Fruit fly (Drosophila melanogaster) whole organism, pupa: Measurements from ENCODE around the gene Lkb1.
A peak's percentile ranks its signal among the peaks of the same experiment; 100 is the strongest.

Source experiments
- CG10348 ChIP-seq: fragments of 200-800 bp; sonication (Bioruptor generic); IDR thresholded peaks from 2 replicates; pipeline ENCODE4 v1.3.6; 2022; ENCODE audit warnings: missing biosample characterization, missing genetic modification characterization
- CG12605 ChIP-seq: fragments of 200-800 bp; sonication (Bioruptor generic); IDR thresholded peaks from 2 replicates; pipeline ENCODE4 v1.3.6; 2022; ENCODE audit warnings: missing biosample characterization, missing genetic modification characterization
- CG13204 ChIP-seq: fragments of 200-800 bp; sonication (Bioruptor generic); optimal IDR thresholded peaks from 2 replicates; lab custom pipeline; 2018; ENCODE audit warnings: missing biosample characterization, mild to moderate bottlenecking, missing genetic modification characterization, moderate library complexity
- CG14655 ChIP-seq: fragments of 200-800 bp; sonication (Bioruptor generic); optimal IDR thresholded peaks from 3 replicates; lab custom pipeline; 2017; ENCODE audit warnings: mild to moderate bottlenecking, missing biosample characterization, missing genetic modification reagents, missing genetic modification characterization
- CG15710 ChIP-seq: fragments of 200-800 bp; sonication (Bioruptor generic); optimal IDR thresholded peaks from 2 replicates; lab custom pipeline; 2018; ENCODE audit warnings: missing biosample characterization, mild to moderate bottlenecking, missing genetic modification characterization, moderate library complexity
- CG17806 ChIP-seq: fragments of 200-800 bp; sonication (Bioruptor generic); optimal IDR thresholded peaks from 2 replicates; lab custom pipeline; 2018; ENCODE audit warnings: missing biosample characterization, mild to moderate bottlenecking, missing genetic modification characterization, moderate library complexity
- CG32121 ChIP-seq: fragments of 200-800 bp; sonication (Bioruptor generic); IDR thresholded peaks from 2 replicates; pipeline ENCODE4 v1.3.6; 2022; ENCODE audit warnings: missing biosample characterization, missing genetic modification characterization
- CG34367 ChIP-seq: fragments of 200-800 bp; sonication (Bioruptor generic); optimal IDR thresholded peaks from 2 replicates; lab custom pipeline; 2018; ENCODE audit warnings: missing biosample characterization, mild to moderate bottlenecking, missing genetic modification characterization
- CG4496 ChIP-seq: fragments of 200-800 bp; sonication (Bioruptor generic); IDR thresholded peaks from 3 replicates; pipeline ENCODE4 v1.3.6; 2022; ENCODE audit warnings: missing biosample characterization, missing genetic modification characterization
- CG8159 ChIP-seq: fragments of 200-800 bp; sonication (Bioruptor generic); optimal IDR thresholded peaks from 3 replicates; lab custom pipeline; 2018; ENCODE audit warnings: missing biosample characterization, mild to moderate bottlenecking, missing genetic modification characterization, moderate library complexity
- CG8301 ChIP-seq: fragments of 200-800 bp; sonication (Bioruptor generic); optimal IDR thresholded peaks from 2 replicates; lab custom pipeline; 2018; ENCODE audit warnings: missing biosample characterization, mild to moderate bottlenecking, missing genetic modification characterization
- CG9948 ChIP-seq: fragments of 200-800 bp; sonication (Bioruptor generic); optimal IDR thresholded peaks from 2 replicates; lab custom pipeline; 2018; ENCODE audit warnings: missing biosample characterization, mild to moderate bottlenecking, missing genetic modification characterization, moderate library complexity
- D1 ChIP-seq: fragments of 200-800 bp; sonication (Bioruptor generic); optimal IDR thresholded peaks from 2 replicates; lab custom pipeline; 2018; ENCODE audit warnings: missing biosample characterization, mild to moderate bottlenecking, missing genetic modification characterization, moderate library complexity
- EcR ChIP-seq: fragments of 200-800 bp; sonication (Bioruptor generic); optimal IDR thresholded peaks from 3 replicates; lab custom pipeline; 2019; ENCODE audit warnings: missing biosample characterization, missing genetic modification characterization, mild to moderate bottlenecking, moderate library complexity, missing genetic modification reagents
- Ets98B ChIP-seq: fragments of 200-800 bp; sonication (Bioruptor generic); IDR thresholded peaks from 2 replicates; pipeline ENCODE4 v1.3.6; 2022; ENCODE audit warnings: missing biosample characterization, missing genetic modification characterization
- Pif1A ChIP-seq: fragments of 200-800 bp; sonication (Bioruptor generic); optimal IDR thresholded peaks from 3 replicates; lab custom pipeline; 2016; ENCODE audit warnings: missing biosample characterization, missing genetic modification characterization
- Pif1B ChIP-seq: fragments of 200-800 bp; sonication (Bioruptor generic); optimal IDR thresholded peaks from 3 replicates; lab custom pipeline; 2016; ENCODE audit warnings: missing biosample characterization, missing genetic modification characterization
- Snoo ChIP-seq: fragments of 200-800 bp; sonication (Bioruptor generic); optimal IDR thresholded peaks from 3 replicates; lab custom pipeline; 2017; ENCODE audit warnings: missing biosample characterization, mild to moderate bottlenecking, missing genetic modification characterization, inconsistent platforms
- fd96Ca ChIP-seq: fragments of 200-800 bp; sonication (Bioruptor generic); IDR thresholded peaks from 3 replicates; pipeline ENCODE4 v1.3.6; 2022; ENCODE audit warnings: missing biosample characterization, missing genetic modification characterization
- gl ChIP-seq: fragments of 200-800 bp; sonication (Bioruptor generic); optimal IDR thresholded peaks from 2 replicates; lab custom pipeline; 2018; ENCODE audit warnings: missing biosample characterization, mild to moderate bottlenecking, missing genetic modification characterization
- rn ChIP-seq: fragments of 200-800 bp; sonication (Bioruptor generic); IDR thresholded peaks from 2 replicates; pipeline ENCODE4 v1.3.6; 2022; ENCODE audit warnings: missing biosample characterization, missing genetic modification characterization

Gene Lkb1

DNA sequence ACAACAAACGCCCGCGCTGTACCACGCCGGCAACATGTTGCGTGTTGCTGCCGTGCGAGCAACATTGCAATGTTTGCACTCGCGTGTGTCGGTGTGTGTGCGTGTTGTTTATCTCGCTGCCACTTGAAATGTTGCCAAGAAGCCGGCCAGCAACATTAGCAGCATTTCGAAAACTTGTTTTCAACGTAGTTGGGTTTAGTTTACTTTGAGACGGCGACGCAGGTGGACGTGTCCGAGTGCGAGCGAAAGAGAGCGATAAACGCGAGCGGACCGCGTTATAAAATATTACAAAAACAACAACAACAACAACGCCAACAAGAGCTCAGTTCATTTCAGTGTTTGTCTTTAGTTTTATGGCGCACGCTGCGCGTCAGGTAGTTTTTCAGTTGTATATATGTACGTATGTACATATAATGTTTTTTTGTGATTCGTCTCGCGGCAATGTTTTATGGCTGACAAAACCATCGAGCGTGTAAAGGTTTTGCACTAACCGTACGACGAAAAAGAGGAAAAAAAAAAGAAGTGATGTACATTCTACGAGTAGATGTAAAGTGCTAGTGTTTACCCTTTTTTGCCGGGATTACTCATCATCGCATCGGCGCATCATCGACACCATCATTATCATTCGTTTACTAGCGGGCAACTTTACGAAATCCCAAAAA lies 38.8 kb downstream of the Lkb1 start, which contains the start of gene kmr:
kmr (plus strand) TSS at position 196 of the 662 bp plus-strand sequence.
- TF ChIP-seq CG8301 (tag; lab: Kevin White, UChicago) (no peak), Ets98B (GFP tag; lab: Robert Waterston, UW) (peak; percentile 62; the same call in 1 of the 2 replicates), gl (tag; lab: Kevin White, UChicago) (peak; percentile 27), EcR (GFP tag; lab: Kevin White, UChicago) (peak; percentile 73), CG12605 (GFP tag; lab: Robert Waterston, UW) (no peak; the same call in 1 of the 2 replicates), Pif1A (peak; percentile 63), Snoo (tag; lab: Kevin White, UChicago) (no peak), D1 (no peak), rn (GFP tag; lab: Robert Waterston, UW) (no peak), fd96Ca (no peak; the same call in 2 of the 3 replicates), CG10348 (GFP tag; lab: Robert Waterston, UW) (no peak), CG8159 (tag; lab: Kevin White, UChicago) (no peak), CG4496 (GFP tag; lab: Robert Waterston, UW) (peak; percentile 64; the same call in 2 of the 3 replicates), CG32121 (GFP tag; lab: Robert Waterston, UW) (peak; percentile 50), CG15710 (tag; lab: Kevin White, UChicago) (no peak), CG34367 (tag; lab: Kevin White, UChicago) (no peak), Pif1B (GFP tag; lab: Kevin White, UChicago) (peak; percentile 7), CG13204 (GFP tag; lab: Kevin White, UChicago) (peak; percentile 65), CG14655 (GFP tag; lab: Kevin White, UChicago) (no peak), CG17806 (tag; lab: Kevin White, UChicago) (no peak), CG9948 (tag; lab: Kevin White, UChicago) (no peak)

DNA sequence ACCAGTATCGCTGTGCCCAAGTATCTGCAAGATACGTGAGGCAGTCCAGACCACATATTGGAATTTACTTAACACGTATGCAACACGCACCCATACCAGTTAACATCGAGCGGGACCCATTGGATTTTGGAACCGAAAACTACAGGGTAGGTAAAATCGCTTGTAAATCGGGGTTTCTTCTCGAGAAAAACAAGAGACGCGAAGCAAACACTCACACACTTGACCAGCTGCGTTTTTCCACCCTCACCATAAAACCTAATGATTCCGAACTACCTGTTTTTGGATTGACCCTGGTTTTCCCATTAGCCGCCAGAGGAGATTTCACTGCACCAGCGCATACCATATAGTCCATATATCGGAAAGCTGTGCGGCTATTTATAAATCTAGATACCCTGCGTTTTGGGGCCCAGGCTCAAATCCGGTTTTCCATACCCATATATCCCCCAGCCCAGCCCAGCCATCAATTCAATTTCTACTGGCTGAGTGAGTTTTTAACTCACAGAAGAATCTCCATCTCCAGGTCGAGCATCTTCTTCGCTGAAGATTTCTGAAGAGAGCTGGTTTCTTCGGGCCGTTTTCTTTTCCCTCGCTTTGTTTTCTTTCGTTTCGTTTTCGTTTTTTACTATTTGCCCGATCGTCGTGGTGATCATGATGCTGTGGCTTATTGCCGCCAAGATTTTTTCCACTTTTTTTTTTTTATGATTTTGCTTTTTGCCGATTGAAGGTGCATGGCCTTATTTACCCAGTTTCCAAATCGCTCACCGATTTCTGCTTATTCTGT lies 39.5 kb downstream of the Lkb1 start:
- TF ChIP-seq CG17806 (tag; lab: Kevin White, UChicago) (no peak), Snoo (tag; lab: Kevin White, UChicago) (no peak), CG14655 (GFP tag; lab: Kevin White, UChicago) (peak; percentile 28), CG8159 (tag; lab: Kevin White, UChicago) (peak; percentile 47), CG12605 (GFP tag; lab: Robert Waterston, UW) (peak; percentile 60), CG34367 (tag; lab: Kevin White, UChicago) (peak; percentile 46), CG32121 (GFP tag; lab: Robert Waterston, UW) (no peak), fd96Ca (no peak), CG10348 (GFP tag; lab: Robert Waterston, UW) (no peak), Ets98B (GFP tag; lab: Robert Waterston, UW) (no peak; the same call in 1 of the 2 replicates), Pif1A (peak; percentile 49), CG15710 (tag; lab: Kevin White, UChicago) (peak; percentile 52), CG4496 (GFP tag; lab: Robert Waterston, UW) (no peak), EcR (GFP tag; lab: Kevin White, UChicago) (peak; percentile 42), gl (tag; lab: Kevin White, UChicago) (peak; percentile 77), rn (GFP tag; lab: Robert Waterston, UW) (no peak), CG13204 (GFP tag; lab: Kevin White, UChicago) (peak; percentile 59), CG9948 (tag; lab: Kevin White, UChicago) (no peak), D1 (no peak), Pif1B (GFP tag; lab: Kevin White, UChicago) (peak; percentile 33), CG8301 (tag; lab: Kevin White, UChicago) (no peak)

DNA sequence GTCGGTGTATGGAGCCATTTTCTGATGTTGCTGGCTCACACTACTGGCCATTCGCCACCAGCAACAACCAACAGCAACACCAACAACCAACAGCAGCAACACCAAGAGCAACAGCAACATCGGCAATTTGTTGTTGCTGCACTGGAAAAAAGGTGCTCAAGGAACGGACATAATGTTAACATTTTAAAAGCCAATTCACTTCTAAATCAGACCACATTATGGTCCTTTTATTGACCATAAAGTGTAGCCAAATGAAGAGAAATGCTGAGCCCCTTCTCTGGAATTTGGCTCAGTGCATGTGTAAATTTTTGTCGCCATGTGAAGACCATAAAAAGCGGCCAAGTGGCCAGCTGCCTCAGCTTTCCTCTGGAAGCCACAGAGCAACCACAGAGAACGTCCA lies 40.5 kb downstream of the Lkb1 start:
- peak; percentile 75 for TF ChIP-seq CG15710 (tag; lab: Kevin White, UChicago)
- TF ChIP-seq CG34367 (tag; lab: Kevin White, UChicago): peak; percentile 68
- peak; percentile 94 for TF ChIP-seq Pif1B (GFP tag; lab: Kevin White, UChicago)
- no peak for TF ChIP-seq EcR (GFP tag; lab: Kevin White, UChicago)
- TF ChIP-seq Pif1A: peak; percentile 97
- peak; percentile 95 for TF ChIP-seq CG32121 (GFP tag; lab: Robert Waterston, UW)
- TF ChIP-seq CG14655 (GFP tag; lab: Kevin White, UChicago): peak; percentile 89
- TF ChIP-seq CG13204 (GFP tag; lab: Kevin White, UChicago): peak; percentile 52
- TF ChIP-seq CG17806 (tag; lab: Kevin White, UChicago): peak; percentile 77
- TF ChIP-seq Snoo (tag; lab: Kevin White, UChicago): peak; percentile 22
- peak; percentile 66 for TF ChIP-seq CG9948 (tag; lab: Kevin White, UChicago)
- TF ChIP-seq CG8159 (tag; lab: Kevin White, UChicago): peak; percentile 68
- TF ChIP-seq D1: no peak
- TF ChIP-seq CG10348 (GFP tag; lab: Robert Waterston, UW): peak; percentile 79
- TF ChIP-seq CG12605 (GFP tag; lab: Robert Waterston, UW): peak; percentile 82
- peak; percentile 96 for TF ChIP-seq CG4496 (GFP tag; lab: Robert Waterston, UW)
- peak; percentile 96 for TF ChIP-seq fd96Ca
- peak; percentile 45 for TF ChIP-seq gl (tag; lab: Kevin White, UChicago)
- TF ChIP-seq Ets98B (GFP tag; lab: Robert Waterston, UW): peak; percentile 96
- peak; percentile 88 for TF ChIP-seq CG8301 (tag; lab: Kevin White, UChicago)
- TF ChIP-seq rn (GFP tag; lab: Robert Waterston, UW): peak; percentile 89

DNA sequence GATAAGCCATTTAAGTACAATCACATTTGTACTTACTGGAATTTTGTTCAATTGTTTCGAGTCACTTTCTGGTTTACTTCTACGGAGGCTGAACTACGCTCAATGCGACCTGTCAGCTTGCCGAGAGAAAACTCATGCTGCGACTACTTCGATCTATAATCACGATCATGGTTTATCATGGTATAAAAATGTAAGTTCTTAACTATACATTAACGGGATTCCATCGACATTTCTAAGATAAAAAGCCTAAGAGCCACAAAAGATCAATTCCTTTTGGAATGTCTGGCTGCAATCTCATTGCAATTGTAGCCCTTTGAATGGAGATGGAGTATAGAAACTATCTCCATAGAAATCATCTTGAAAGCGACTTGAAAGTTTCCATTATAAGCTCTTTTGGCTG lies 41.7 kb downstream of the Lkb1 start, which contains the start of gene Ubc87F:
Ubc87F (minus strand) TSS at position 101 of the 400 bp plus-strand sequence.
- TF ChIP-seq CG12605 (GFP tag; lab: Robert Waterston, UW): no peak
- TF ChIP-seq rn (GFP tag; lab: Robert Waterston, UW): no peak
- TF ChIP-seq CG17806 (tag; lab: Kevin White, UChicago): no peak
- TF ChIP-seq gl (tag; lab: Kevin White, UChicago): no peak
- TF ChIP-seq Ets98B (GFP tag; lab: Robert Waterston, UW): no peak
- TF ChIP-seq CG13204 (GFP tag; lab: Kevin White, UChicago): no peak
- no peak for TF ChIP-seq CG8159 (tag; lab: Kevin White, UChicago)
- TF ChIP-seq, all 21 proteins: peak for 0
